Worm (Caenorhabditis elegans): ENCODE data around the gene H28G03.2.

Gene H28G03.2

DNA sequence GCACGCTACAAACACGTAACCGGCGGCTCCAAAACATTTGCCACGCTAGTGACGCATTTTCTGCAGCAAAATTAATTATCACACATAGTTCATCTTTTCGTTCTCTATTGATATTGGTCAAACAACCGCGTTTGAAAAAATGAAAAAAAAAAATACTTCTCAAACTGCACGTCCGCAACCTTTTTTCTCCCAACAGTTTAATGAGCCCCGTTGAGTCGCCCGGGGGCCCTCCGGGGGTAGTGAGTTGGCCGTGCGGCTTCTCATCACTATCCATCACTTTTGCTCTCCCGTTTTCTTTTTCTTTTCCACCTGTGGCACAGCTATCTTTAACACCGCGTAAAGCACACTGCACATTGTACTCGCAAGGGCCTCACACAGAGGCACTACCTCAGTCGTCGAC lies 3.9 kb downstream of the H28G03.2 start:
- TF ChIP-seq snpc-4 (tag; optimal IDR thresholded peaks at IDR 0.05) (no peak), unc-120 (tag; optimal IDR thresholded peaks at IDR 0.05; ENCODE audit: poor library complexity, severe bottlenecking) (peak; percentile 32), hlh-1 (tag; optimal IDR thresholded peaks at IDR 0.05) (peak; percentile 41)

DNA sequence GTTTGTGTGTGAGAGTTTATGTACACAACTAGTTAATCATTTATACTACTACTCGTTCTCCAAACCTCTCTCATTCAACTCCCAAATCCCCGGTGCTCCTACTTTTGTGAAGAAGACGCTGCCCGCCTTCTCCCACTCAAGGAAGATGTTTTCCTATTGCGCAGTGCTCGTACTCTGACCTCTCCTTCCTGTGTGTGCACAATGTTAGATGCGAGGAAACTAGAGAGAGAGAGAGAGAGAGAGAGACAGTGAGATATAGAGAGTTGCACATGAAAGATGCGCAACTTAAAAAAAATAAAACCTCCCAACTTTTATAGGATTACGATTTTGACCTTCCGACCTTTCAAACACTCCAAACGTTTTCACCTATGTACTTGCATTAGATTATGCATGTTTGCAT lies 5.0 kb downstream of the H28G03.2 start:
- no peak for TF ChIP-seq flh-1 (GFP tag; optimal IDR thresholded peaks at IDR 0.05)
- no peak for TF ChIP-seq ham-2 (GFP tag; optimal IDR thresholded peaks at IDR 0.05)
- TF ChIP-seq nhr-2 (tag; optimal IDR thresholded peaks at IDR 0.05), result no peak
- TF ChIP-seq sem-2 (GFP tag; optimal IDR thresholded peaks at IDR 0.05), result no peak
- no peak for TF ChIP-seq snpc-4 (tag; optimal IDR thresholded peaks at IDR 0.05)
- no peak for TF ChIP-seq nhr-12 (tag; optimal IDR thresholded peaks at IDR 0.05)
- no peak for TF ChIP-seq unc-39 (tag; optimal IDR thresholded peaks at IDR 0.05)
- TF ChIP-seq drap-1 (GFP tag; optimal IDR thresholded peaks at IDR 0.05), result no peak
- no peak for TF ChIP-seq mls-2 (tag; optimal IDR thresholded peaks at IDR 0.05)
- no peak for TF ChIP-seq nhr-237 (tag; optimal IDR thresholded peaks at IDR 0.05)
- TF ChIP-seq elt-1 (tag; optimal IDR thresholded peaks at IDR 0.05; ENCODE audit: borderline replicate concordance, insufficient read depth), result no peak
- TF ChIP-seq blmp-1 (tag; optimal IDR thresholded peaks at IDR 0.05), result no peak
- no peak for TF ChIP-seq nhr-28 (tag; optimal IDR thresholded peaks at IDR 0.05)
- peak; percentile 14 for TF ChIP-seq M03D4.4 (tag; optimal IDR thresholded peaks at IDR 0.05)
- peak; percentile 20 for TF ChIP-seq mep-1 (tag; optimal IDR thresholded peaks at IDR 0.05)
- no peak for TF ChIP-seq hlh-1 (tag; optimal IDR thresholded peaks at IDR 0.05)
- no peak for TF ChIP-seq nhr-76 (tag; optimal IDR thresholded peaks at IDR 0.05)
- TF ChIP-seq ztf-11 (tag; optimal IDR thresholded peaks at IDR 0.05), result no peak
- peak; percentile 58 for TF ChIP-seq ces-1 (GFP tag; optimal IDR thresholded peaks at IDR 0.05)
- no peak for TF ChIP-seq lsy-2 (tag; optimal IDR thresholded peaks at IDR 0.05)
- TF ChIP-seq lin-32 (GFP tag; optimal IDR thresholded peaks at IDR 0.05), result no peak
- TF ChIP-seq mab-5 (tag; optimal IDR thresholded peaks at IDR 0.05), result no peak
- TF ChIP-seq elt-3 (tag; optimal IDR thresholded peaks at IDR 0.05), result no peak
- no peak for TF ChIP-seq tbx-8 (GFP tag; optimal IDR thresholded peaks at IDR 0.05)
- TF ChIP-seq pha-4 (tag; optimal IDR thresholded peaks at IDR 0.05), result peak; percentile 20
- no peak for TF ChIP-seq bed-3 (GFP tag; optimal IDR thresholded peaks at IDR 0.05)

DNA sequence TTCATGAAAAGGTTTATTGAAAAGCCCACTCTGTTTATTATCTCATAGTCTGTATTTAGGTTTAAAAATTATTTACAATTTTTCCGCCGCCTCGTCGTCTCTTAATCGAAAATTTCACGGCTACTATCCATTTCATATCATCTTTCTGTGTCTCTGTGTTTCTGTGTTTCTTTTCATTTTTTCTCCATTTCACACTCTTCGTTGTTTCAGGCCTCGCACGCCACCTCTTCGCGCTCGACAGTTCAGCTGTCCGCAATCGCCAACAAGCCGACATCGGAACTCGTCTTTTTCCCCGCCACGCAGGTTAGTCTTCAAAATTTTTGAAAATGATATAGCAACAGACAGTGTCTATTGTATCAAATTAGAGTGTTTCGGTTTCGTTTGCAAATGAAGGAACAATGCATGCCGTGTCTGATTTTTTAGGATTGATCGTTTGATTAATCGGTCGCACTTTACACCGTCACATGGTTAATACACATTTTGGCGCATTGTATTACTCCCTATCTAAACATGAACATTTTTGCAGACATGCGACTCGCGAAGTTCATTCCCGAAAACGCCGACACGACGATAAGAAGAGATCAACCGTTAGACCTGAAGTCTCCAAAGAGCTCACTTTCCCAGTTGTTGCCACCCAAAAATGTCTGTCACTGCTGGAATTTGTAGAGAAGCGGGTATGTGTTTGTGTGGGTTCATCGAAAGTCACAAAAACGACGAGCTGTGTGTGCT lies 5.5 kb downstream of the H28G03.2 start:
- no peak for TF ChIP-seq sem-2 (GFP tag; optimal IDR thresholded peaks at IDR 0.05)

DNA sequence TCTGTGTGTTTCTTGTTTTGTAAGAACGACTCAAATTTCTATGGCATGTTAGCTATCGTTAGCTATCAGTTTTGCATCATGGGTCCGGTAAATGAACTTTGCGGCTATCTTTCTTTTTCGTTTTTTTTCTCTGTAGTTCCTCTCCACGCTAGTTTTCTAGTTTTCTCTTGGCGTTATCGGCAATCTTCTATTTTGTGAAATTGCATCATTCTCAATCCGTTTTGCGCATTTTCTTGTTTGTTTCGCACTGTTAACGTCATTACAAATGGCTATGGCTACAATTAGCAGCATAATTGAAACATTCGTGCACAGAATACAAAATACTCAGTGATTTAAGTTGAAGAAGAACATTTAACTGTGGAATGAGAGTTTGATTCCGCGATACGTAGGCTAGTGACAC lies 7.5 kb downstream of the H28G03.2 start:
- TF ChIP-seq ztf-11 (tag; optimal IDR thresholded peaks at IDR 0.05), result no peak
- no peak for TF ChIP-seq M03D4.4 (tag; optimal IDR thresholded peaks at IDR 0.05)
- TF ChIP-seq drap-1 (GFP tag; optimal IDR thresholded peaks at IDR 0.05), result no peak
- TF ChIP-seq lin-13 (tag; optimal IDR thresholded peaks at IDR 0.05), result no peak
- TF ChIP-seq pha-4 (tag; optimal IDR thresholded peaks at IDR 0.05), result no peak
- no peak for TF ChIP-seq mls-2 (tag; optimal IDR thresholded peaks at IDR 0.05)
- no peak for TF ChIP-seq mab-5 (tag; optimal IDR thresholded peaks at IDR 0.05)
- no peak for TF ChIP-seq bed-3 (GFP tag; optimal IDR thresholded peaks at IDR 0.05)
- no peak for TF ChIP-seq nhr-28 (tag; optimal IDR thresholded peaks at IDR 0.05)
- TF ChIP-seq ham-2 (GFP tag; optimal IDR thresholded peaks at IDR 0.05), result no peak
- no peak for TF ChIP-seq unc-120 (tag; optimal IDR thresholded peaks at IDR 0.05; ENCODE audit: poor library complexity, severe bottlenecking)
- TF ChIP-seq sptf-1 (tag; optimal IDR thresholded peaks at IDR 0.05), result no peak
- no peak for TF ChIP-seq tbx-8 (GFP tag; optimal IDR thresholded peaks at IDR 0.05)
- TF ChIP-seq sem-2 (GFP tag; optimal IDR thresholded peaks at IDR 0.05), result no peak
- TF ChIP-seq nhr-76 (tag; optimal IDR thresholded peaks at IDR 0.05), result no peak
- no peak for TF ChIP-seq nhr-12 (tag; optimal IDR thresholded peaks at IDR 0.05)
- TF ChIP-seq ceh-83 (GFP tag; optimal IDR thresholded peaks at IDR 0.05), result no peak
- TF ChIP-seq lsy-2 (tag; optimal IDR thresholded peaks at IDR 0.05), result no peak
- TF ChIP-seq snpc-4 (tag; optimal IDR thresholded peaks at IDR 0.05), result no peak
- TF ChIP-seq nhr-2 (tag; optimal IDR thresholded peaks at IDR 0.05), result no peak

DNA sequence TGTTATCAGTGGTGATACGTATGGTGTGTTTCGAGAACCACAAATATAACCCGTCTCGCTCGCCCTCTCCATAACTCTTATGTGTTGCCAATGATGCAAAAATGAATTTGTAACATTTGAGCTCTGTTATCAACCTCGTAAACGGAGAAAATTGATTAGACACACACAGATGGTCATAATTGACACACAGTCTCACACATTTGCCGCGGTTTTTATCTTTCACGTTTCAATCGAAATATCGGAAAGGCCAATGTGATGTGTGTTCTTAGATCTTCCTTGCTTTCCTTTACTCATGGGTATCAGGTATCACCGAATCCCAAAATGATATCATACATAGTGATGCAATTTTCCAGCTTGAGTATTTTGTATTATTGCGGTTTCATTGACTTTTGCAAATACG lies 8.0 kb downstream of the H28G03.2 start:
- no peak for TF ChIP-seq pha-4 (tag; optimal IDR thresholded peaks at IDR 0.05)
- TF ChIP-seq ces-1 (GFP tag; optimal IDR thresholded peaks at IDR 0.05), result no peak
- no peak for TF ChIP-seq mep-1 (tag; optimal IDR thresholded peaks at IDR 0.05)
- TF ChIP-seq blmp-1 (tag; optimal IDR thresholded peaks at IDR 0.05), result no peak
- TF ChIP-seq ham-2 (GFP tag; optimal IDR thresholded peaks at IDR 0.05), result no peak
- no peak for TF ChIP-seq elt-3 (tag; optimal IDR thresholded peaks at IDR 0.05)
- TF ChIP-seq elt-1 (tag; optimal IDR thresholded peaks at IDR 0.05; ENCODE audit: borderline replicate concordance, insufficient read depth), result no peak
- TF ChIP-seq sptf-1 (tag; optimal IDR thresholded peaks at IDR 0.05), result no peak
- TF ChIP-seq hlh-1 (tag; optimal IDR thresholded peaks at IDR 0.05), result no peak
- no peak for TF ChIP-seq sem-2 (GFP tag; optimal IDR thresholded peaks at IDR 0.05)
- TF ChIP-seq nhr-12 (tag; optimal IDR thresholded peaks at IDR 0.05), result no peak
- TF ChIP-seq bed-3 (GFP tag; optimal IDR thresholded peaks at IDR 0.05), result no peak
- TF ChIP-seq ceh-39 (tag; optimal IDR thresholded peaks at IDR 0.05), result no peak
- no peak for TF ChIP-seq M03D4.4 (tag; optimal IDR thresholded peaks at IDR 0.05)
- no peak for TF ChIP-seq drap-1 (GFP tag; optimal IDR thresholded peaks at IDR 0.05)
